Worm (Caenorhabditis elegans) whole organism, L1 larva: Measurements from ENCODE around the gene ifg-1.

Source experiments
- alr-1 ChIP-seq: fragments of 200-800 bp; sonication (Bioruptor generic); optimal IDR thresholded peaks from 2 replicates; lab custom pipeline; 2018; ENCODE audit warnings: borderline replicate concordance, mild to moderate bottlenecking, missing genetic modification characterization, missing compliant biosample characterization
- ceh-63 ChIP-seq: fragments of 200-800 bp; sonication (Bioruptor generic); optimal IDR thresholded peaks from 2 replicates; lab custom pipeline; 2018; ENCODE audit warnings: mild to moderate bottlenecking, missing genetic modification characterization, missing compliant biosample characterization
- ces-1 ChIP-seq: fragments of 150-350 bp; optimal IDR thresholded peaks from 2 replicates; lab custom pipeline; 2014; ENCODE audit warnings: missing biosample characterization, missing genetic modification reagents, missing genetic modification characterization
- nhr-77 ChIP-seq: fragments of 150-350 bp; optimal IDR thresholded peaks from 2 replicates; lab custom pipeline; 2014; ENCODE audit warnings: missing biosample characterization, missing genetic modification characterization
- pag-3 ChIP-seq: sonication (generic microtip); optimal IDR thresholded peaks from 2 replicates; lab custom pipeline; 2017; ENCODE audit warnings: missing genetic modification characterization, mild to moderate bottlenecking, missing compliant biosample characterization, antibody characterized with exemption, borderline replicate concordance; ENCODE audit not compliant: insufficient read depth
- sox-4 ChIP-seq: sonication (generic microtip); optimal IDR thresholded peaks from 2 replicates; lab custom pipeline; 2016; ENCODE audit warnings: missing genetic modification characterization, missing compliant biosample characterization

ce11 chrII:8214367-8214766 is 2.7 kb upstream of the ifg-1 start, which contains the start of gene M110.10:
- TF ChIP-seq alr-1 (tag; lab: Kevin White, UChicago) (no peak), ces-1 (GFP tag; lab: Kevin White, UChicago) (no peak), ceh-63 (GFP tag; lab: Kevin White, UChicago) (no peak), sox-4 (tag; lab: Kevin White, UChicago) (no peak), nhr-77 (tag; lab: Kevin White, UChicago) (no peak), pag-3 (tag; lab: Kevin White, UChicago) (no peak)
